Worm (Caenorhabditis elegans) whole organism, young adult: ENCODE measurements around the gene btb-5.

ENCODE experiments used
- B0261.1 ChIP-seq: sonication (generic microtip); optimal IDR thresholded peaks from 2 replicates; lab custom pipeline; 2016; ENCODE audit warnings: mild to moderate bottlenecking, missing genetic modification characterization, moderate library complexity, missing compliant biosample characterization
- F39B2.1 ChIP-seq: fragments of 200-800 bp; sonication (Bioruptor generic); IDR thresholded peaks from 2 replicates; pipeline ENCODE4 v1.3.6; 2022; ENCODE audit warnings: missing genetic modification reagents, missing genetic modification characterization, missing compliant biosample characterization
- Y67H2A.10 ChIP-seq: fragments of 200-800 bp; sonication (Bioruptor generic); conservative IDR thresholded peaks from 2 replicates; pipeline ENCODE4 v1.3.6; 2022; ENCODE audit warnings: missing genetic modification reagents, missing genetic modification characterization, missing compliant biosample characterization
- ama-1 ChIP-seq, 3 experiments: fragments of 150-350 bp in 1 of 3; sonication (generic microtip) in 2 of 3; optimal IDR thresholded peaks; 2 replicates each; lab custom pipeline; 2014 to 2018; ENCODE audit warnings: missing biosample characterization in 2 of 3, missing genetic modification characterization in 2 of 3, missing genetic modification reagents in 2 of 3
- dox-1 ChIP-seq: fragments of 200-800 bp; sonication (Bioruptor generic); IDR thresholded peaks from 2 replicates; pipeline ENCODE4 v1.3.6; 2022; ENCODE audit warnings: missing genetic modification reagents, missing genetic modification characterization, missing compliant biosample characterization
- hmg-1.2 ChIP-seq: fragments of 200-800 bp; sonication (Bioruptor generic); IDR thresholded peaks from 2 replicates; pipeline ENCODE4 v1.3.6; 2022; ENCODE audit warnings: missing genetic modification reagents, missing genetic modification characterization, missing compliant biosample characterization
- hsf-1 ChIP-seq: fragments of 200-800 bp; sonication (Bioruptor generic); IDR thresholded peaks from 2 replicates; pipeline ENCODE4 v1.3.6; 2022; ENCODE audit warnings: missing genetic modification reagents, missing genetic modification characterization, missing compliant biosample characterization
- lin-26 ChIP-seq: fragments of 200-800 bp; sonication (Bioruptor generic); IDR thresholded peaks from 2 replicates; pipeline ENCODE4 v1.3.6; 2022; ENCODE audit warnings: missing genetic modification reagents, missing genetic modification characterization, missing compliant biosample characterization
- sptf-2 ChIP-seq: fragments of 200-800 bp; sonication (Bioruptor generic); optimal IDR thresholded peaks from 2 replicates; lab custom pipeline; 2018; ENCODE audit warnings: mild to moderate bottlenecking, missing genetic modification characterization, missing compliant biosample characterization
- ztf-18 ChIP-seq: sonication (generic microtip); optimal IDR thresholded peaks from 2 replicates; lab custom pipeline; 2016; ENCODE audit warnings: missing genotype, mild to moderate bottlenecking, missing genetic modification characterization, missing compliant biosample characterization

ce11 chrIII:39516-39915, 21.4 kb downstream of the btb-5 start:
- TF ChIP-seq hmg-1.2 (GFP tag; lab: Robert Waterston, UW) (no peak), B0261.1 (tag; lab: Kevin White, UChicago) (no peak), sptf-2 (no peak), lin-26 (no peak), Y67H2A.10 (GFP tag; lab: Robert Waterston, UW) (no peak), ama-1 (optimal IDR thresholded peaks at IDR 0.05; lab: Kevin White, UChicago) (no peak), ama-1 (GFP tag; optimal IDR thresholded peaks at IDR 0.05; lab: Kevin White, UChicago) (no peak), F39B2.1 (GFP tag; lab: Robert Waterston, UW) (no peak), ztf-18 (no peak), dox-1 (GFP tag; lab: Robert Waterston, UW) (no peak), hsf-1 (no peak)
